Worm (Caenorhabditis elegans) whole organism, L2 larva: ENCODE data around the gene C14C10.2.

Source experiments
- C34F6.9 ChIP-seq: fragments of 150-350 bp; optimal IDR thresholded peaks from 2 replicates; lab custom pipeline; 2014; ENCODE audit warnings: missing biosample characterization, missing genetic modification characterization
- F13H6.1 ChIP-seq: sonication (generic microtip); optimal IDR thresholded peaks from 2 replicates; lab custom pipeline; 2016; ENCODE audit warnings: missing genetic modification characterization, missing compliant biosample characterization
- R02D3.7 ChIP-seq: fragments of 150-350 bp; optimal IDR thresholded peaks from 2 replicates; lab custom pipeline; 2014; ENCODE audit warnings: missing biosample characterization, missing genetic modification characterization
- Y55F3AM.14 ChIP-seq: fragments of 200-800 bp; sonication (Bioruptor generic); optimal IDR thresholded peaks from 2 replicates; lab custom pipeline; 2018; ENCODE audit warnings: mild to moderate bottlenecking, missing genetic modification characterization, missing compliant biosample characterization
- ZK546.5 ChIP-seq: sonication (generic microtip); optimal IDR thresholded peaks from 2 replicates; lab custom pipeline; 2017; ENCODE audit warnings: missing biosample characterization, missing genetic modification characterization
- alr-1 ChIP-seq: fragments of 150-350 bp; optimal IDR thresholded peaks from 2 replicates; lab custom pipeline; 2014; ENCODE audit warnings: missing biosample characterization, missing genetic modification characterization
- aly-2 ChIP-seq: fragments of 150-350 bp; optimal IDR thresholded peaks from 2 replicates; lab custom pipeline; 2014; ENCODE audit warnings: missing biosample characterization, missing genetic modification characterization
- ama-1 ChIP-seq: fragments of 150-350 bp; optimal IDR thresholded peaks from 2 replicates; lab custom pipeline; 2018; ENCODE audit warnings: inconsistent platforms
- blmp-1 ChIP-seq: sonication (generic microtip); optimal IDR thresholded peaks from 2 replicates; lab custom pipeline; 2017; ENCODE audit warnings: missing genetic modification characterization, mild to moderate bottlenecking, missing compliant biosample characterization, antibody characterized with exemption, moderate library complexity; ENCODE audit not compliant: insufficient read depth
- ceh-16 ChIP-seq: fragments of 150-350 bp; optimal IDR thresholded peaks from 2 replicates; lab custom pipeline; 2014; ENCODE audit warnings: missing biosample characterization, missing genetic modification characterization
- ceh-82 ChIP-seq: fragments of 150-350 bp; optimal IDR thresholded peaks from 2 replicates; lab custom pipeline; 2014; ENCODE audit warnings: missing biosample characterization, missing genetic modification characterization
- crh-2 ChIP-seq: sonication (generic microtip); optimal IDR thresholded peaks from 2 replicates; lab custom pipeline; 2017; ENCODE audit warnings: missing biosample characterization, missing genetic modification characterization
- dmd-4 ChIP-seq: sonication (generic microtip); optimal IDR thresholded peaks from 2 replicates; lab custom pipeline; 2017; ENCODE audit warnings: missing biosample characterization, missing genetic modification characterization
- egl-27 ChIP-seq: sonication (generic microtip); optimal IDR thresholded peaks from 3 replicates; lab custom pipeline; 2017; ENCODE audit warnings: missing biosample characterization, missing genetic modification reagents, missing genetic modification characterization
- elt-1 ChIP-seq: fragments of 150-350 bp; optimal IDR thresholded peaks from 2 replicates; lab custom pipeline; 2014; ENCODE audit warnings: missing biosample characterization, missing genetic modification characterization
- elt-3 ChIP-seq: sonication (generic microtip); optimal IDR thresholded peaks from 2 replicates; lab custom pipeline; 2017; ENCODE audit warnings: missing biosample characterization, missing genetic modification characterization
- fos-1 ChIP-seq: fragments of 150-350 bp; optimal IDR thresholded peaks from 2 replicates; lab custom pipeline; 2014; ENCODE audit warnings: missing biosample characterization, missing genetic modification characterization
- gmeb-1 ChIP-seq: fragments of 150-350 bp; optimal IDR thresholded peaks from 2 replicates; lab custom pipeline; 2014; ENCODE audit warnings: missing biosample characterization, missing genetic modification characterization
- lin-11 ChIP-seq: fragments of 150-350 bp; sonication (generic microtip); optimal IDR thresholded peaks from 2 replicates; lab custom pipeline; 2014; ENCODE audit warnings: missing biosample characterization, missing genetic modification characterization, inconsistent platforms, mixed read lengths
- lin-13 ChIP-seq: fragments of 150-350 bp; optimal IDR thresholded peaks from 2 replicates; lab custom pipeline; 2014; ENCODE audit warnings: missing biosample characterization, missing genetic modification reagents, missing genetic modification characterization
- lin-39 ChIP-seq: fragments of 150-350 bp; optimal IDR thresholded peaks from 2 replicates; lab custom pipeline; 2014; ENCODE audit warnings: missing biosample characterization, missing genetic modification reagents, missing genetic modification characterization
- lsy-2 ChIP-seq, 2 experiments: fragments of 150-350 bp in 1 of 2; sonication (generic microtip) in 1 of 2; optimal IDR thresholded peaks; 2 replicates each; lab custom pipeline; 2014 to 2017; ENCODE audit warnings: missing biosample characterization in 2 of 2, missing genetic modification characterization in 2 of 2
- mab-5 ChIP-seq: fragments of 150-350 bp; optimal IDR thresholded peaks from 2 replicates; lab custom pipeline; 2014; ENCODE audit warnings: missing biosample characterization, missing genetic modification characterization
- mbf-1 ChIP-seq: sonication (generic microtip); optimal IDR thresholded peaks from 2 replicates; lab custom pipeline; 2017; ENCODE audit warnings: missing biosample characterization, missing genetic modification characterization
- mdl-1 ChIP-seq, 2 experiments: fragments of 150-350 bp in 1 of 2; sonication (generic microtip) in 1 of 2; optimal IDR thresholded peaks; 2 replicates each; lab custom pipeline; 2017; ENCODE audit warnings: missing biosample characterization in 2 of 2, missing genetic modification characterization in 2 of 2
- nhr-10 ChIP-seq: sonication (generic microtip); optimal IDR thresholded peaks from 2 replicates; lab custom pipeline; 2017; ENCODE audit warnings: missing biosample characterization, missing genetic modification characterization
- nhr-11 ChIP-seq: fragments of 150-350 bp; optimal IDR thresholded peaks from 2 replicates; lab custom pipeline; 2014; ENCODE audit warnings: missing biosample characterization, missing genetic modification characterization
- nhr-12 ChIP-seq: fragments of 150-350 bp; optimal IDR thresholded peaks from 2 replicates; lab custom pipeline; 2014; ENCODE audit warnings: missing biosample characterization, missing genetic modification characterization
- nhr-129 ChIP-seq: fragments of 150-350 bp; optimal IDR thresholded peaks from 2 replicates; lab custom pipeline; 2014; ENCODE audit warnings: missing biosample characterization, missing genetic modification characterization
- nhr-21 ChIP-seq: fragments of 150-350 bp; optimal IDR thresholded peaks from 2 replicates; lab custom pipeline; 2014; ENCODE audit warnings: missing biosample characterization, missing genetic modification characterization
- nhr-23 ChIP-seq: fragments of 150-350 bp; optimal IDR thresholded peaks from 2 replicates; lab custom pipeline; 2014; ENCODE audit warnings: missing biosample characterization, missing genetic modification reagents, missing genetic modification characterization
- nhr-237 ChIP-seq: fragments of 150-350 bp; optimal IDR thresholded peaks from 2 replicates; lab custom pipeline; 2014; ENCODE audit warnings: missing biosample characterization, missing genetic modification characterization
- nhr-25 ChIP-seq: fragments of 150-350 bp; sonication (generic microtip); optimal IDR thresholded peaks from 3 replicates; lab custom pipeline; 2014; ENCODE audit warnings: missing biosample characterization, missing genetic modification characterization
- nhr-6 ChIP-seq: fragments of 150-350 bp; optimal IDR thresholded peaks from 2 replicates; lab custom pipeline; 2014; ENCODE audit warnings: missing biosample characterization, missing genetic modification characterization
- nhr-77 ChIP-seq: fragments of 150-350 bp; optimal IDR thresholded peaks from 2 replicates; lab custom pipeline; 2014; ENCODE audit warnings: missing biosample characterization, missing genetic modification characterization
- peb-1 ChIP-seq: fragments of 150-350 bp; optimal IDR thresholded peaks from 2 replicates; lab custom pipeline; 2014; ENCODE audit warnings: missing biosample characterization, missing genetic modification characterization
- sem-4 ChIP-seq: fragments of 150-350 bp; optimal IDR thresholded peaks from 2 replicates; lab custom pipeline; 2014; ENCODE audit warnings: missing biosample characterization, missing genetic modification reagents, missing genetic modification characterization
- skn-1 ChIP-seq: sonication (generic microtip); optimal IDR thresholded peaks from 2 replicates; lab custom pipeline; 2017; ENCODE audit warnings: missing biosample characterization, missing genetic modification characterization
- sma-3 ChIP-seq: sonication (generic microtip); optimal IDR thresholded peaks from 2 replicates; lab custom pipeline; 2016; ENCODE audit warnings: missing genetic modification reagents, missing genetic modification characterization, missing compliant biosample characterization
- sma-9 ChIP-seq, 2 experiments: fragments of 150-350 bp in 1 of 2; sonication (generic microtip) in 1 of 2; optimal IDR thresholded peaks; 2 replicates each; lab custom pipeline; 2014 to 2016; ENCODE audit warnings: missing genetic modification characterization in 2 of 2, mild to moderate bottlenecking in 1 of 2, missing biosample characterization in 1 of 2, missing compliant biosample characterization in 1 of 2, missing genetic modification reagents in 1 of 2, moderate library complexity in 1 of 2
- snpc-4 ChIP-seq: fragments of 150-350 bp; optimal IDR thresholded peaks from 2 replicates; lab custom pipeline; 2014; ENCODE audit warnings: missing biosample characterization, missing genetic modification characterization
- unc-39 ChIP-seq: fragments of 150-350 bp; optimal IDR thresholded peaks from 2 replicates; lab custom pipeline; 2014; ENCODE audit warnings: missing biosample characterization, missing genetic modification characterization
- unc-55 ChIP-seq: fragments of 150-350 bp; sonication (generic microtip); optimal IDR thresholded peaks from 3 replicates; lab custom pipeline; 2014; ENCODE audit warnings: missing biosample characterization, missing genetic modification reagents, missing genetic modification characterization
- unc-62 ChIP-seq: fragments of 150-350 bp; optimal IDR thresholded peaks from 2 replicates; lab custom pipeline; 2014; ENCODE audit warnings: missing biosample characterization, missing genetic modification reagents, missing genetic modification characterization
- zag-1 ChIP-seq: fragments of 150-350 bp; optimal IDR thresholded peaks from 2 replicates; lab custom pipeline; 2014; ENCODE audit warnings: missing biosample characterization, missing genetic modification characterization
- ztf-1 ChIP-seq: fragments of 200-800 bp; sonication (Bioruptor generic); conservative IDR thresholded peaks from 2 replicates; pipeline ENCODE4 v1.3.6; 2022; ENCODE audit warnings: missing genetic modification characterization, missing compliant biosample characterization
- ztf-11 ChIP-seq: sonication (generic microtip); optimal IDR thresholded peaks from 2 replicates; lab custom pipeline; 2017; ENCODE audit warnings: missing biosample characterization, missing genetic modification characterization
- ztf-4 ChIP-seq: fragments of 150-350 bp; optimal IDR thresholded peaks from 2 replicates; lab custom pipeline; 2014; ENCODE audit warnings: missing biosample characterization, missing genetic modification characterization

Gene C14C10.2

ce11 chrV:12636248-12636647, 44.0 kb upstream of the C14C10.2 start:
- TF ChIP-seq mdl-1 (tag; optimal IDR thresholded peaks at IDR 0.05; lab: Kevin White, UChicago): no peak
- TF ChIP-seq nhr-77 (tag; lab: Kevin White, UChicago): no peak
- no peak for TF ChIP-seq snpc-4 (tag; lab: Kevin White, UChicago)
- TF ChIP-seq lin-39 (tag; lab: Kevin White, UChicago): no peak
- TF ChIP-seq aly-2 (tag; lab: Kevin White, UChicago): no peak
- no peak for TF ChIP-seq nhr-11
- no peak for TF ChIP-seq zag-1 (tag; lab: Kevin White, UChicago)
- peak; percentile 62 for TF ChIP-seq sma-9 (GFP tag; optimal IDR thresholded peaks at IDR 0.05; lab: Kevin White, UChicago)
- TF ChIP-seq sma-9 (tag; optimal IDR thresholded peaks at IDR 0.05; lab: Kevin White, UChicago): no peak
- TF ChIP-seq nhr-23 (tag; lab: Kevin White, UChicago): no peak
- TF ChIP-seq sma-3: no peak
- peak; percentile 17 for TF ChIP-seq mab-5 (tag; lab: Kevin White, UChicago)
- peak; percentile 16 for TF ChIP-seq crh-2 (tag; lab: Kevin White, UChicago)
- no peak for TF ChIP-seq unc-39
- no peak for TF ChIP-seq R02D3.7 (tag; lab: Kevin White, UChicago)
- no peak for TF ChIP-seq mbf-1 (tag; lab: Kevin White, UChicago)
- TF ChIP-seq nhr-10: no peak
- TF ChIP-seq elt-3 (tag; lab: Kevin White, UChicago): no peak
- no peak for TF ChIP-seq blmp-1 (tag; lab: Kevin White, UChicago)
- peak; percentile 3 for TF ChIP-seq C34F6.9 (tag; lab: Kevin White, UChicago)
- TF ChIP-seq skn-1 (tag; lab: Kevin White, UChicago): no peak
- TF ChIP-seq nhr-12 (tag; lab: Kevin White, UChicago): no peak
- TF ChIP-seq nhr-6 (tag; lab: Kevin White, UChicago): no peak
- TF ChIP-seq ztf-11 (tag; lab: Kevin White, UChicago): no peak
- TF ChIP-seq nhr-21 (tag; lab: Kevin White, UChicago): no peak
- TF ChIP-seq lin-11 (tag; lab: Kevin White, UChicago): no peak
- no peak for TF ChIP-seq ZK546.5
- TF ChIP-seq elt-1 (tag; lab: Kevin White, UChicago): no peak
- TF ChIP-seq nhr-237 (tag; lab: Kevin White, UChicago): no peak
- TF ChIP-seq gmeb-1 (tag; lab: Kevin White, UChicago): no peak
- TF ChIP-seq lin-13 (GFP tag; lab: Kevin White, UChicago): no peak
- no peak for TF ChIP-seq alr-1 (tag; lab: Kevin White, UChicago)
- no peak for TF ChIP-seq dmd-4
- TF ChIP-seq peb-1 (tag; lab: Kevin White, UChicago): no peak
- no peak for TF ChIP-seq ztf-1 (GFP tag; lab: Robert Waterston, UW)
- peak in 1 of 2 experiments; percentile 31 for TF ChIP-seq lsy-2 (tag; optimal IDR thresholded peaks at IDR 0.05; lab: Kevin White, UChicago)
- peak; percentile 71 for TF ChIP-seq nhr-25 (tag; lab: Kevin White, UChicago)
- no peak for TF ChIP-seq ceh-82 (tag; lab: Kevin White, UChicago)
- TF ChIP-seq fos-1 (tag; lab: Kevin White, UChicago): no peak
- TF ChIP-seq Y55F3AM.14 (GFP tag; lab: Kevin White, UChicago): no peak
- TF ChIP-seq unc-62 (GFP tag; lab: Kevin White, UChicago): no peak
- no peak for TF ChIP-seq unc-55
- TF ChIP-seq sem-4 (tag; lab: Kevin White, UChicago): peak; percentile 24
- no peak for TF ChIP-seq ama-1 (lab: Kevin White, UChicago)
- TF ChIP-seq nhr-129 (tag; lab: Kevin White, UChicago): peak; percentile 55
- TF ChIP-seq egl-27 (tag; lab: Kevin White, UChicago): no peak
- TF ChIP-seq ztf-4: no peak
- peak; percentile 41 for TF ChIP-seq F13H6.1 (tag; lab: Kevin White, UChicago)
- TF ChIP-seq ceh-16 (tag; lab: Kevin White, UChicago): no peak
